Worm (Caenorhabditis elegans): ENCODE measurements around the gene T27D12.6.

Gene T27D12.6

DNA sequence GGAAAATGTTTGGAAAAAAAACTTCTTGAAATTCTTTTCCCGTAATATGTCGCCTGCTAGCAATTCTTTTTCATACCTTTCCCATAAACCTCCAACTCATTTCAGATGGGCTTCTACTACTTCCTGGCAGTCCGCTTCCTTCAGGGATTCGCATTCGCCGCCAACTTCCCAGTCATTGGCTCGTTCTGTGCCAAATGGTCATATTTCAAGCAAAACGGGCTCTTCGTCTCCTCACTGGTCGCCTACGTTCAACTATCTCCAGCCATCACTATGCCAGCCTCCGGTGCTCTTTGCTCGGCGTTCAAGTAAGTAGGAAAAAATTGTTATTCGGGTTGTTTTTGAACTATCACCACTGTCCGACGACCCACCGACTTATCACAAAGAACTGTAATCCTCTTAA, 8.8 kb downstream of the T27D12.6 start:
- TF ChIP-seq Y53G8AR.9 (GFP tag; conservative IDR thresholded peaks at IDR 0.05) (0 out of 2 replicates have a peak, but pooled peaks have one; percentile 20), dpff-1 (tag; optimal IDR thresholded peaks at IDR 0.05) (no peak)

DNA sequence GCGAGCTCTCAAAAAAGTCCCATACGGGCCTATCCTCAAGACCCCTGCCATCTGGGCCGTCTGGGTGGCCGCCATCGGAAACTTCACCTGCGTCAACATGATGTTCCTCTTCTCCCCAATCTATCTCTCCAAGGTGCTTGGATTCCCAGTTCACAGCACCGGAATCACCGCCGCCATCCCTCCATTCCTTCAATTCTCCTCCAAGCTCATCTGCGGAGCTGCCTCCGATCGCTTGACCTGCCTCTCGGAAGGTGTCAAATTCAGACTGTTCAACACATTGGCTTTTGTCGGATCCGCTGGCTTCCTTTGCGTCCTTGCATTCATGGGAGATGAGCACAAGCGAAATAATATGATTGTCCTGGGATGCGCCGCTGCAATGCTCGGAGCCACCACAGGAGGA, 9.7 kb downstream of the T27D12.6 start:
- peak; percentile 76 for TF ChIP-seq zfh-2 (GFP tag; conservative IDR thresholded peaks at IDR 0.05)
- TF ChIP-seq snpc-1.3 (tag; optimal IDR thresholded peaks at IDR 0.05; ENCODE audit: insufficient read depth) = no peak

- TF ChIP-seq hlh-26 (GFP tag; conservative IDR thresholded peaks at IDR 0.05) (no peak), dpl-1 (GFP tag; optimal IDR thresholded peaks at IDR 0.05) (no peak), Y95B8A.8 (GFP tag; IDR thresholded peaks at IDR 0.05) (0 out of 2 replicates have a peak, but pooled peaks have one; percentile 29), attf-6 (GFP tag; IDR thresholded peaks at IDR 0.05) (no peak), lin-35 (GFP tag; optimal IDR thresholded peaks at IDR 0.05) (no peak), B0336.3 (GFP tag; IDR thresholded peaks at IDR 0.05) (no peak), snpc-4 (GFP tag; optimal IDR thresholded peaks at IDR 0.05) (no peak), snpc-4 (tag; optimal IDR thresholded peaks at IDR 0.05) (peak; percentile 70 to 77 (median 75)), ama-1 (optimal IDR thresholded peaks at IDR 0.05) (peak; percentile 22), ama-1 (GFP tag; optimal IDR thresholded peaks at IDR 0.05) (no peak), bed-2 (GFP tag; IDR thresholded peaks at IDR 0.05) (no peak), ceh-27 (GFP tag; optimal IDR thresholded peaks at IDR 0.05) (no peak), ztf-3 (GFP tag; optimal IDR thresholded peaks at IDR 0.05) (no peak), ceh-91 (GFP tag; IDR thresholded peaks at IDR 0.05) (no peak), B0019.2 (GFP tag; conservative IDR thresholded peaks at IDR 0.05) (no peak), K11D2.4 (GFP tag; IDR thresholded peaks at IDR 0.05) (peak; percentile 32; the same call in 1 of the 2 replicates)
Observed at ce11 chrII:11845954-11846353, 10.6 kb downstream of the T27D12.6 start.

DNA sequence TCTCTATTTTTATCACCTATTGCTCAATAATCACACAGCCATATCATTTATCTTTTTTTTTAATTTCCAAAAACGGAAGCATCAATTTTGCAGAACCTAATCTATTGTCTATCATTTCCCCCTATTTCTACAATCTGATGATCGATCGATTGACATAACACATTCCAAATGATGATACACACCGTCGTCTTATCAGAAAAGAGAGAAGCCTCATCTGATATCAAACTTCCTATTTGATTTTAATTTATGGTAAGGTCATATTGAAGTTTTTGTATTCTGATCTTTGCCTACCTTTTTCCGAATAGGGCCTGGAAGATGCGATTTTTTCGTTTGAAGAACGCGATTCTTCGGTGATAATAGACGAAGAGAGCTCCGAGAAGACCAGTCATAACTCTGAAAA, 14.3 kb downstream of the T27D12.6 start:
- no peak for TF ChIP-seq C17E4.6 (GFP tag; IDR thresholded peaks at IDR 0.05)
- no peak for TF ChIP-seq zfh-2 (GFP tag; conservative IDR thresholded peaks at IDR 0.05)
- no peak for TF ChIP-seq sptf-2 (GFP tag; optimal IDR thresholded peaks at IDR 0.05)
- TF ChIP-seq lin-26 (GFP tag; IDR thresholded peaks at IDR 0.05) = no peak
- no peak for TF ChIP-seq ceh-91 (GFP tag; IDR thresholded peaks at IDR 0.05)
- TF ChIP-seq F22D6.2 (tag; optimal IDR thresholded peaks at IDR 0.05) = no peak
- TF ChIP-seq nhr-27 (tag; optimal IDR thresholded peaks at IDR 0.05) = no peak
- TF ChIP-seq mxl-1 (tag; optimal IDR thresholded peaks at IDR 0.05) = no peak
- no peak for TF ChIP-seq F23B12.7 (tag; optimal IDR thresholded peaks at IDR 0.05; ENCODE audit: insufficient read depth)
- no peak for TF ChIP-seq egrh-3 (GFP tag; IDR thresholded peaks at IDR 0.05)
- no peak for TF ChIP-seq tbp1 (GFP tag; optimal IDR thresholded peaks at IDR 0.05)
- TF ChIP-seq mes-4 (tag; optimal IDR thresholded peaks at IDR 0.05) = no peak
- TF ChIP-seq hmg-20 (GFP tag; IDR thresholded peaks at IDR 0.05) = no peak

- TF ChIP-seq F10E7.11 (tag; optimal IDR thresholded peaks at IDR 0.05) = no peak
- TF ChIP-seq attf-3 (GFP tag; conservative IDR thresholded peaks at IDR 0.05) = no peak
- TF ChIP-seq zim-3 (tag; optimal IDR thresholded peaks at IDR 0.05) = no peak
- TF ChIP-seq mcd-1 (GFP tag; IDR thresholded peaks at IDR 0.05) = no peak
- peak; percentile 16 for TF ChIP-seq lin-40 (tag; optimal IDR thresholded peaks at IDR 0.05)
- no peak for TF ChIP-seq nhr-27 (tag; optimal IDR thresholded peaks at IDR 0.05)
- no peak for TF ChIP-seq dpl-1 (GFP tag; optimal IDR thresholded peaks at IDR 0.05)
- no peak for TF ChIP-seq him-1 (tag; optimal IDR thresholded peaks at IDR 0.05)
Observed at ce11 chrII:11852191-11852901, 17.0 kb downstream of the T27D12.6 start.
